Fruit fly (Drosophila melanogaster) whole organism, embryonic: Measurements from ENCODE around the gene CG5214.
A peak's percentile ranks its signal among the peaks of the same experiment; 100 is the strongest.

Experiments
- Aef1 ChIP-seq: fragments of 200-800 bp; sonication (Bioruptor generic); IDR thresholded peaks from 3 replicates; pipeline ENCODE4 v1.3.6; 2022; ENCODE audit warnings: missing biosample characterization, missing genetic modification characterization
- Asciz ChIP-seq: fragments of 200-800 bp; sonication (Bioruptor generic); optimal IDR thresholded peaks from 2 replicates; lab custom pipeline; 2017; ENCODE audit warnings: missing biosample characterization, mild to moderate bottlenecking, missing genetic modification characterization, missing genetic modification reagents
- Atf-2 ChIP-seq: fragments of 200-800 bp; sonication (Bioruptor generic); optimal IDR thresholded peaks from 2 replicates; lab custom pipeline; 2016; ENCODE audit warnings: missing biosample characterization, missing genetic modification characterization
- BEAF-32 ChIP-seq: fragments of 200-800 bp; sonication (Bioruptor generic); optimal IDR thresholded peaks from 3 replicates; lab custom pipeline; 2017; ENCODE audit warnings: missing biosample characterization, missing genetic modification characterization, mild to moderate bottlenecking, moderate library complexity, missing genetic modification reagents
- BtbVII ChIP-seq: fragments of 200-800 bp; sonication (Bioruptor generic); optimal IDR thresholded peaks from 3 replicates; lab custom pipeline; 2017; ENCODE audit warnings: missing biosample characterization, mild to moderate bottlenecking, missing genetic modification characterization
- CG10654 ChIP-seq: fragments of 200-800 bp; sonication (Bioruptor generic); optimal IDR thresholded peaks from 2 replicates; lab custom pipeline; 2016; ENCODE audit warnings: missing biosample characterization, missing genetic modification characterization
- CG11247 ChIP-seq: fragments of 200-800 bp; sonication (Bioruptor generic); IDR thresholded peaks from 2 replicates; pipeline ENCODE4 v1.3.6; 2022; ENCODE audit warnings: missing biosample characterization, missing genetic modification characterization
- CG11504 ChIP-seq: fragments of 200-800 bp; sonication (Bioruptor generic); optimal IDR thresholded peaks from 3 replicates; lab custom pipeline; 2019; ENCODE audit warnings: missing biosample characterization, mild to moderate bottlenecking, missing genetic modification characterization, moderate library complexity
- CG13894 ChIP-seq: fragments of 200-800 bp; sonication (Bioruptor generic); optimal IDR thresholded peaks from 3 replicates; lab custom pipeline; 2018; ENCODE audit warnings: missing biosample characterization, mild to moderate bottlenecking, missing genetic modification characterization, moderate library complexity
- CG15601 ChIP-seq: fragments of 200-800 bp; sonication (Bioruptor generic); optimal IDR thresholded peaks from 3 replicates; lab custom pipeline; 2019; ENCODE audit warnings: missing biosample characterization, mild to moderate bottlenecking, missing genetic modification characterization, moderate library complexity
- CG16815 ChIP-seq: fragments of 200-800 bp; sonication (Bioruptor generic); optimal IDR thresholded peaks from 3 replicates; lab custom pipeline; 2017; ENCODE audit warnings: missing biosample characterization, mild to moderate bottlenecking, missing genetic modification characterization
- CG17359 ChIP-seq: fragments of 200-800 bp; sonication (Bioruptor generic); optimal IDR thresholded peaks from 3 replicates; lab custom pipeline; 2018; ENCODE audit warnings: missing biosample characterization, mild to moderate bottlenecking, missing genetic modification characterization, moderate library complexity
- CG18619 ChIP-seq: fragments of 200-800 bp; sonication (Bioruptor generic); optimal IDR thresholded peaks from 3 replicates; lab custom pipeline; 2017; ENCODE audit warnings: missing biosample characterization, mild to moderate bottlenecking, missing genetic modification characterization
- CG2678 ChIP-seq: fragments of 200-800 bp; sonication (Bioruptor generic); optimal IDR thresholded peaks from 3 replicates; lab custom pipeline; 2019; ENCODE audit warnings: missing biosample characterization, mild to moderate bottlenecking, missing genetic modification characterization, moderate library complexity
- CG2875 ChIP-seq: fragments of 200-800 bp; sonication (Bioruptor generic); optimal IDR thresholded peaks from 2 replicates; lab custom pipeline; 2017; ENCODE audit warnings: missing biosample characterization, mild to moderate bottlenecking, missing genetic modification characterization, missing genetic modification reagents
- CG32532 ChIP-seq: fragments of 200-800 bp; sonication (Bioruptor generic); IDR thresholded peaks from 2 replicates; pipeline ENCODE4 v1.3.6; 2022; ENCODE audit warnings: missing biosample characterization, missing genetic modification characterization
- CG4404 ChIP-seq: fragments of 200-800 bp; sonication (Bioruptor generic); IDR thresholded peaks from 2 replicates; pipeline ENCODE4 v1.3.6; 2022; ENCODE audit warnings: missing biosample characterization, missing genetic modification characterization
- CG4617 ChIP-seq: fragments of 200-800 bp; sonication (Bioruptor generic); optimal IDR thresholded peaks from 3 replicates; lab custom pipeline; 2016; ENCODE audit warnings: missing biosample characterization, missing genetic modification characterization, borderline replicate concordance
- CG4854 ChIP-seq: fragments of 200-800 bp; sonication (Bioruptor generic); optimal IDR thresholded peaks from 2 replicates; lab custom pipeline; 2016; ENCODE audit warnings: missing biosample characterization, missing genetic modification characterization, inconsistent platforms
- CG6854 ChIP-seq: fragments of 200-800 bp; sonication (Bioruptor generic); optimal IDR thresholded peaks from 3 replicates; lab custom pipeline; 2017; ENCODE audit warnings: missing biosample characterization, mild to moderate bottlenecking, missing genetic modification characterization
- CG7745 ChIP-seq: fragments of 200-800 bp; sonication (Bioruptor generic); optimal IDR thresholded peaks from 2 replicates; lab custom pipeline; 2018; ENCODE audit warnings: missing biosample characterization, mild to moderate bottlenecking, missing genetic modification characterization, moderate library complexity
- CG7963 ChIP-seq: fragments of 200-800 bp; sonication (Bioruptor generic); IDR thresholded peaks from 3 replicates; pipeline ENCODE4 v1.3.6; 2022; ENCODE audit warnings: missing biosample characterization, missing genetic modification characterization; ENCODE audit not compliant: partially characterized antibody
- CG8089 ChIP-seq: fragments of 200-800 bp; sonication (Bioruptor generic); optimal IDR thresholded peaks from 3 replicates; lab custom pipeline; 2016; ENCODE audit warnings: missing biosample characterization, missing genetic modification characterization
- CG8290 ChIP-seq, 3 experiments: fragments of 200-800 bp; sonication (Bioruptor generic); optimal IDR thresholded peaks; 2 replicates each; lab custom pipeline; 2016 to 2019; ENCODE audit warnings: missing biosample characterization in 3 of 3, missing genetic modification characterization in 3 of 3, mild to moderate bottlenecking in 2 of 3, moderate library complexity in 1 of 3
- CG8924 ChIP-seq: fragments of 200-800 bp; optimal IDR thresholded peaks from 3 replicates; lab custom pipeline; 2019; ENCODE audit warnings: missing biosample characterization, mild to moderate bottlenecking, missing genetic modification characterization, moderate library complexity
- CG9727 ChIP-seq: fragments of 200-800 bp; sonication (Bioruptor generic); optimal IDR thresholded peaks from 3 replicates; lab custom pipeline; 2017; ENCODE audit warnings: missing biosample characterization, mild to moderate bottlenecking, missing genetic modification characterization
- CG9797 ChIP-seq: fragments of 200-800 bp; sonication (Bioruptor generic); optimal IDR thresholded peaks from 3 replicates; lab custom pipeline; 2018; ENCODE audit warnings: missing biosample characterization, mild to moderate bottlenecking, missing genetic modification characterization
- CTCF ChIP-seq: fragments of 200-800 bp; sonication (Bioruptor generic); optimal IDR thresholded peaks from 2 replicates; lab custom pipeline; 2017; ENCODE audit warnings: missing biosample characterization, mild to moderate bottlenecking, missing genetic modification characterization, moderate library complexity
- Dip3 ChIP-seq: fragments of 200-800 bp; sonication (Bioruptor generic); optimal IDR thresholded peaks from 3 replicates; lab custom pipeline; 2016; ENCODE audit warnings: missing biosample characterization, missing genetic modification characterization
- Dll ChIP-seq: fragments of 200-800 bp; sonication (Bioruptor generic); IDR thresholded peaks from 4 replicates; pipeline ENCODE4 v1.3.6; 2022; ENCODE audit warnings: missing biosample characterization, missing genetic modification characterization; ENCODE audit not compliant: partially characterized antibody
- Doc3 ChIP-seq: fragments of 200-800 bp; sonication (Bioruptor generic); IDR thresholded peaks from 3 replicates; pipeline ENCODE4 v1.3.6; 2022; ENCODE audit warnings: missing biosample characterization, missing genetic modification characterization; ENCODE audit not compliant: partially characterized antibody
- Dp ChIP-seq: fragments of 200-800 bp; sonication (Bioruptor generic); optimal IDR thresholded peaks from 2 replicates; lab custom pipeline; 2018; ENCODE audit warnings: missing biosample characterization, mild to moderate bottlenecking, missing genetic modification characterization, moderate library complexity
- Hand ChIP-seq: fragments of 200-800 bp; sonication (Bioruptor generic); optimal IDR thresholded peaks from 2 replicates; lab custom pipeline; 2017; ENCODE audit warnings: mild to moderate bottlenecking, missing biosample characterization, missing genetic modification reagents, missing genetic modification characterization
- Hey ChIP-seq: fragments of 200-800 bp; sonication (Bioruptor generic); optimal IDR thresholded peaks from 3 replicates; lab custom pipeline; 2018; ENCODE audit warnings: missing biosample characterization, mild to moderate bottlenecking, missing genetic modification characterization
- HmgD ChIP-seq: fragments of 200-800 bp; sonication (Bioruptor generic); optimal IDR thresholded peaks from 3 replicates; lab custom pipeline; 2016; ENCODE audit warnings: missing biosample characterization, missing genetic modification characterization
- NK7.1 ChIP-seq: fragments of 200-800 bp; sonication (Bioruptor generic); optimal IDR thresholded peaks from 3 replicates; lab custom pipeline; 2016; ENCODE audit warnings: missing biosample characterization, missing genetic modification characterization
- Rx ChIP-seq: fragments of 200-800 bp; sonication (Bioruptor generic); IDR thresholded peaks from 2 replicates; pipeline ENCODE4 v1.3.6; 2022; ENCODE audit warnings: missing biosample characterization, missing genetic modification characterization
- bcd ChIP-seq: fragments of 200-800 bp; sonication (Bioruptor generic); optimal IDR thresholded peaks from 2 replicates; lab custom pipeline; 2017; ENCODE audit warnings: missing biosample characterization, mild to moderate bottlenecking, missing genetic modification characterization
- chinmo ChIP-seq: fragments of 200-800 bp; sonication (Bioruptor generic); IDR thresholded peaks from 4 replicates; pipeline ENCODE4 v1.3.6; 2022; ENCODE audit warnings: missing biosample characterization, missing genetic modification characterization; ENCODE audit not compliant: partially characterized antibody
- danr ChIP-seq: fragments of 200-800 bp; sonication (Bioruptor generic); IDR thresholded peaks from 2 replicates; pipeline ENCODE4 v1.3.6; 2022; ENCODE audit warnings: missing biosample characterization, missing genetic modification characterization
- eve ChIP-seq, 2 experiments: fragments of >200 bp; optimal IDR thresholded peaks; 2 replicates each; lab custom pipeline; 2017; ENCODE audit warnings: missing biosample characterization in 2 of 2, missing genetic modification characterization in 2 of 2
- ftz-f1 ChIP-seq: fragments of 200-800 bp; sonication (Bioruptor generic); optimal IDR thresholded peaks from 2 replicates; lab custom pipeline; 2016; ENCODE audit warnings: missing biosample characterization, missing genetic modification characterization
- gfzf ChIP-seq: fragments of 200-800 bp; sonication (Bioruptor generic); optimal IDR thresholded peaks from 2 replicates; lab custom pipeline; 2016; ENCODE audit warnings: missing biosample characterization, mild to moderate bottlenecking, missing genetic modification characterization, moderate library complexity
- gsb ChIP-seq: fragments of 200-800 bp; sonication (Bioruptor generic); IDR thresholded peaks from 2 replicates; pipeline ENCODE4 v1.3.6; 2022; ENCODE audit warnings: missing biosample characterization, missing genetic modification characterization
- luna ChIP-seq: fragments of 200-800 bp; sonication (Bioruptor generic); optimal IDR thresholded peaks from 2 replicates; lab custom pipeline; 2016; ENCODE audit warnings: missing biosample characterization, missing genetic modification characterization
- maf-S ChIP-seq: fragments of 200-800 bp; sonication (Bioruptor generic); optimal IDR thresholded peaks from 2 replicates; lab custom pipeline; 2016; ENCODE audit warnings: missing biosample characterization, missing genetic modification characterization
- org-1 ChIP-seq: fragments of 200-800 bp; sonication (Bioruptor generic); optimal IDR thresholded peaks from 2 replicates; lab custom pipeline; 2017; ENCODE audit warnings: missing biosample characterization, missing genetic modification characterization
- rib ChIP-seq: fragments of 200-800 bp; sonication (Bioruptor generic); IDR thresholded peaks from 2 replicates; pipeline ENCODE4 v1.3.6; 2022; ENCODE audit warnings: missing biosample characterization, missing genetic modification characterization
- sd ChIP-seq: fragments of 200-800 bp; sonication (Bioruptor generic); optimal IDR thresholded peaks from 3 replicates; lab custom pipeline; 2018; ENCODE audit warnings: missing biosample characterization, mild to moderate bottlenecking, missing genetic modification characterization, moderate library complexity
- tgo ChIP-seq: fragments of 200-800 bp; sonication (Bioruptor generic); IDR thresholded peaks from 3 replicates; pipeline ENCODE4 v1.3.6; 2022; ENCODE audit warnings: missing biosample characterization, missing genetic modification characterization
- yki ChIP-seq: fragments of >200 bp; optimal IDR thresholded peaks from 3 replicates; lab custom pipeline; 2018
- z ChIP-seq: fragments of 200-800 bp; sonication (Bioruptor generic); IDR thresholded peaks from 3 replicates; pipeline ENCODE4 v1.3.6; 2022; ENCODE audit warnings: missing biosample characterization, missing genetic modification characterization

The CG5214 gene

dm6 chr3R:11198062-11198472 lies 46.0 kb upstream of the CG5214 start (continued):
- no peak for TF ChIP-seq Rx (GFP tag; lab: Robert Waterston, UW)
- no peak for TF ChIP-seq CG8089 (GFP tag; lab: Kevin White, UChicago)
- TF ChIP-seq chinmo (GFP tag; lab: Robert Waterston, UW): peak; percentile 87; the same call in 1 of the 4 replicates
- peak; percentile 86 for TF ChIP-seq sd (tag; lab: Kevin White, UChicago)
- peak; percentile 46 for TF ChIP-seq Hey (tag; lab: Kevin White, UChicago)
- TF ChIP-seq danr (GFP tag; lab: Robert Waterston, UW): no peak
- peak; percentile 54 for TF ChIP-seq ftz-f1
- TF ChIP-seq CG9727: no peak
- TF ChIP-seq NK7.1 (GFP tag; lab: Kevin White, UChicago): no peak
- no peak for TF ChIP-seq CG2875
- TF ChIP-seq BtbVII (GFP tag; lab: Kevin White, UChicago): peak; percentile 19
- no peak for TF ChIP-seq CG7963
- peak; percentile 52; the same call in 1 of the 2 replicates for TF ChIP-seq rib (GFP tag; lab: Robert Waterston, UW)
- no peak for TF ChIP-seq z (GFP tag; lab: Robert Waterston, UW)
- no peak for TF ChIP-seq tgo (GFP tag; lab: Robert Waterston, UW)
- no peak for TF ChIP-seq CG11504 (tag; lab: Kevin White, UChicago)
- no peak for TF ChIP-seq CG6854 (GFP tag; lab: Kevin White, UChicago)
- TF ChIP-seq CG7745 (tag; lab: Kevin White, UChicago): no peak
- TF ChIP-seq yki (lab: Kevin White, UChicago): no peak
- no peak for TF ChIP-seq maf-S
- no peak for TF ChIP-seq CTCF
- TF ChIP-seq Hand (GFP tag; lab: Kevin White, UChicago): no peak
- TF ChIP-seq bcd: peak; percentile 12
- TF ChIP-seq CG10654: no peak
- TF ChIP-seq Dp (GFP tag; lab: Kevin White, UChicago): no peak
- no peak for TF ChIP-seq CG17359 (tag; lab: Kevin White, UChicago)
- no peak for TF ChIP-seq CG8290 (GFP tag; optimal IDR thresholded peaks at IDR 0.05; lab: Kevin White, UChicago)
- peak in 1 of 2 experiments; percentile 72 for TF ChIP-seq CG8290 (tag; optimal IDR thresholded peaks at IDR 0.05; lab: Kevin White, UChicago)
- TF ChIP-seq Aef1 (GFP tag; lab: Robert Waterston, UW): no peak
- TF ChIP-seq CG4854 (GFP tag; lab: Kevin White, UChicago): no peak
- no peak for TF ChIP-seq CG2678 (tag; lab: Kevin White, UChicago)
- TF ChIP-seq Doc3 (GFP tag; lab: Robert Waterston, UW): no peak
- TF ChIP-seq gsb: no peak
- no peak for TF ChIP-seq Dll (GFP tag; lab: Robert Waterston, UW)
- no peak for TF ChIP-seq Dip3 (GFP tag; lab: Kevin White, UChicago)
- TF ChIP-seq CG9797 (GFP tag; lab: Kevin White, UChicago): no peak
- no peak for TF ChIP-seq gfzf (GFP tag; lab: Kevin White, UChicago)
- no peak for TF ChIP-seq Atf-2 (GFP tag; lab: Kevin White, UChicago)
- TF ChIP-seq CG4617 (GFP tag; lab: Kevin White, UChicago): no peak
- no peak for TF ChIP-seq CG15601 (tag; lab: Kevin White, UChicago)
- no peak for TF ChIP-seq luna
- no peak for TF ChIP-seq BEAF-32
- TF ChIP-seq CG8924 (tag; lab: Kevin White, UChicago): no peak
- peak; percentile 43 for TF ChIP-seq CG13894
- no peak for TF ChIP-seq eve (GFP tag; optimal IDR thresholded peaks at IDR 0.05; lab: Kevin White, UChicago)
- TF ChIP-seq HmgD (GFP tag; lab: Kevin White, UChicago): peak; percentile 3
- peak; percentile 15 for TF ChIP-seq Asciz (GFP tag; lab: Kevin White, UChicago)
- no peak for TF ChIP-seq CG4404
- no peak for TF ChIP-seq org-1 (GFP tag; lab: Kevin White, UChicago)
- no peak for TF ChIP-seq CG16815 (GFP tag; lab: Kevin White, UChicago)
- TF ChIP-seq CG11247: no peak
- peak; percentile 54 for TF ChIP-seq CG32532 (GFP tag; lab: Robert Waterston, UW)
- TF ChIP-seq CG18619 (GFP tag; lab: Kevin White, UChicago): no peak
